Worm (Caenorhabditis elegans) whole organism, L2 larva: ENCODE measurements around the gene F19B2.7.

ENCODE experiments used
- C34F6.9 ChIP-seq: fragments of 150-350 bp; optimal IDR thresholded peaks from 2 replicates; lab custom pipeline; 2014; ENCODE audit warnings: missing biosample characterization, missing genetic modification characterization
- dmd-4 ChIP-seq: sonication (generic microtip); optimal IDR thresholded peaks from 2 replicates; lab custom pipeline; 2017; ENCODE audit warnings: missing biosample characterization, missing genetic modification characterization
- egl-27 ChIP-seq: sonication (generic microtip); optimal IDR thresholded peaks from 3 replicates; lab custom pipeline; 2017; ENCODE audit warnings: missing biosample characterization, missing genetic modification reagents, missing genetic modification characterization
- elt-1 ChIP-seq: fragments of 150-350 bp; optimal IDR thresholded peaks from 2 replicates; lab custom pipeline; 2014; ENCODE audit warnings: missing biosample characterization, missing genetic modification characterization
- gmeb-1 ChIP-seq: fragments of 150-350 bp; optimal IDR thresholded peaks from 2 replicates; lab custom pipeline; 2014; ENCODE audit warnings: missing biosample characterization, missing genetic modification characterization
- lin-39 ChIP-seq: fragments of 150-350 bp; optimal IDR thresholded peaks from 2 replicates; lab custom pipeline; 2014; ENCODE audit warnings: missing biosample characterization, missing genetic modification reagents, missing genetic modification characterization
- nhr-237 ChIP-seq: fragments of 150-350 bp; optimal IDR thresholded peaks from 2 replicates; lab custom pipeline; 2014; ENCODE audit warnings: missing biosample characterization, missing genetic modification characterization
- nhr-6 ChIP-seq: fragments of 150-350 bp; optimal IDR thresholded peaks from 2 replicates; lab custom pipeline; 2014; ENCODE audit warnings: missing biosample characterization, missing genetic modification characterization
- snpc-4 ChIP-seq: fragments of 150-350 bp; optimal IDR thresholded peaks from 2 replicates; lab custom pipeline; 2014; ENCODE audit warnings: missing biosample characterization, missing genetic modification characterization
- unc-39 ChIP-seq: fragments of 150-350 bp; optimal IDR thresholded peaks from 2 replicates; lab custom pipeline; 2014; ENCODE audit warnings: missing biosample characterization, missing genetic modification characterization
- zag-1 ChIP-seq: fragments of 150-350 bp; optimal IDR thresholded peaks from 2 replicates; lab custom pipeline; 2014; ENCODE audit warnings: missing biosample characterization, missing genetic modification characterization

F19B2.7 gene

DNA sequence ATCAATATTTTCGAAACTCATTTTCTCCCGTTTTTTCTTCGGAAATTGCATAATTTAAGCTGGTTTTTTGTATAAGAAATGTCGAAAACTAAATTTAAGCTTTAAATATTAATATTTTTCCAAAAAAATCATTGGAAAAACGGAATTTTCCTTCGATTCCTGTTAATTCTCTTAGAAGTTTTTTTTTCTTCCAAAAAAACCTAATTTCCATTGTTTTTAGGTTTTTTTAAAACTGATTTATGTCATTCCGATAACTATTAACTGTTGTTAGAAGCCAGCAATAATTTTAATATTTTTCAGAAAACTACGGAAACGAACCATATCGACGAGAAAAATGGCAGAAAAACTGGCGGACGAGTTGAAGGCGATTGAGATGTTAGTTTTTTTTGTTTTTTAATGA lies 49.8 kb downstream of the F19B2.7 start, which contains the start of gene fbxa-114:
TSS of gene fbxa-114 (plus strand) at position 301 of the 400 bp plus-strand sequence.
- TF ChIP-seq elt-1 (tag; lab: Kevin White, UChicago) (no peak), unc-39 (tag; lab: Kevin White, UChicago) (no peak)

DNA sequence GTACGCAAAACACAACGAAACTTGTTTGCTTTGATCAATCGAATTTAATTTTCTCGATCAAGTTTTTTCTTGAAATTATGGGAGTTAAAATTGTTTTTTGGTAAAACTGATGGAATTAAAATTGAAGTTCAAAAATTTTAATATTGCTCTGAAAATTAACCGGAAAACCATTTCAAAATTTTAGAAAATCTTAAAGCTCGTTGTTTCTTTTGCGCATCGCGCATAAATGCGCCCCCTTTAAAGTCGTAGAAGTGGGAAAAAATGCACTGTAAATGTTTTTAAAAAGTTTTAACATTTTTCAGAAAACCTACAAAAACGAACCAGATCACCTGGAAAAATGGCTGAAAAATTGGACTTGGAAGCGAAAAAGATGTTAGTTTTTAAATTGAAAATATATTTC lies 51.6 kb downstream of the F19B2.7 start, which contains the start of gene fbxa-113:
TSS of gene fbxa-113 (plus strand) at position 301 of the 400 bp plus-strand sequence.
- TF ChIP-seq dmd-4 (tag; lab: Kevin White, UChicago) = no peak
- no peak for TF ChIP-seq nhr-6 (tag; lab: Kevin White, UChicago)
- no peak for TF ChIP-seq gmeb-1
- TF ChIP-seq C34F6.9 (tag; lab: Kevin White, UChicago) = no peak
- TF ChIP-seq nhr-237 (tag; lab: Kevin White, UChicago) = no peak
- no peak for TF ChIP-seq zag-1 (tag; lab: Kevin White, UChicago)
- TF ChIP-seq snpc-4 (tag; lab: Kevin White, UChicago) = no peak
- no peak for TF ChIP-seq egl-27 (tag; lab: Kevin White, UChicago)
- TF ChIP-seq lin-39 = no peak
- TF ChIP-seq, all 48 proteins: peak for 0
